Fruit fly (Drosophila melanogaster): ENCODE results near the gene CG4025.

The CG4025 gene

dm6 chrX:2098267-2098666, 21.5 kb downstream of the CG4025 start:
- TF ChIP-seq CG33017 (tag; optimal IDR thresholded peaks at IDR 0.05) (peak; percentile 8), CG7101 (tag; optimal IDR thresholded peaks at IDR 0.05) (no peak), CG14711 (tag; optimal IDR thresholded peaks at IDR 0.05) (peak; percentile 40)

dm6 chrX:2103859-2104258, 27.1 kb downstream of the CG4025 start:
- TF ChIP-seq CG1620 (GFP tag; optimal IDR thresholded peaks at IDR 0.05) (no peak), toe (GFP tag; optimal IDR thresholded peaks at IDR 0.05) (no peak), kay (GFP tag; ENCODE audit: borderline replicate concordance) (no peak), CG12768 (GFP tag; optimal IDR thresholded peaks at IDR 0.05) (no peak), cnc (optimal IDR thresholded peaks at IDR 0.05) (no peak), Hr96 (GFP tag; optimal IDR thresholded peaks at IDR 0.05) (no peak), CG11617 (GFP tag; optimal IDR thresholded peaks at IDR 0.05) (no peak), cic (GFP tag; optimal IDR thresholded peaks at IDR 0.05) (no peak), CG33017 (tag; optimal IDR thresholded peaks at IDR 0.05) (no peak), ovo (GFP tag; optimal IDR thresholded peaks at IDR 0.05) (no peak), CG5204 (GFP tag; optimal IDR thresholded peaks at IDR 0.05) (no peak), Crg-1 (GFP tag; optimal IDR thresholded peaks at IDR 0.05) (no peak), pad (GFP tag; optimal IDR thresholded peaks at IDR 0.05) (no peak), tj (GFP tag; optimal IDR thresholded peaks at IDR 0.05) (no peak), CG7045 (GFP tag; optimal IDR thresholded peaks at IDR 0.05) (no peak), Mnt (GFP tag; optimal IDR thresholded peaks at IDR 0.05) (no peak)

dm6 chrX:2104365-2104764, 27.6 kb downstream of the CG4025 start:
- TF ChIP-seq CG11617 (GFP tag; optimal IDR thresholded peaks at IDR 0.05) = no peak
- no peak for TF ChIP-seq Crg-1 (GFP tag; optimal IDR thresholded peaks at IDR 0.05)
- TF ChIP-seq CG1620 (GFP tag; optimal IDR thresholded peaks at IDR 0.05) = no peak
- no peak for TF ChIP-seq toe (GFP tag; optimal IDR thresholded peaks at IDR 0.05)
- no peak for TF ChIP-seq CG33017 (tag; optimal IDR thresholded peaks at IDR 0.05)

dm6 chrX:2106367-2106766, 29.6 kb downstream of the CG4025 start:
- TF ChIP-seq CG33017 (tag; optimal IDR thresholded peaks at IDR 0.05) = no peak
- TF ChIP-seq Hr96 (GFP tag; optimal IDR thresholded peaks at IDR 0.05) = no peak
- TF ChIP-seq kay (GFP tag; ENCODE audit: borderline replicate concordance) = no peak
- TF ChIP-seq Mnt (GFP tag; optimal IDR thresholded peaks at IDR 0.05) = no peak
- no peak for TF ChIP-seq Crg-1 (GFP tag; optimal IDR thresholded peaks at IDR 0.05)
- TF ChIP-seq CG14711 (tag; optimal IDR thresholded peaks at IDR 0.05) = no peak
- no peak for TF ChIP-seq pad (GFP tag; optimal IDR thresholded peaks at IDR 0.05)
- TF ChIP-seq ovo (GFP tag; optimal IDR thresholded peaks at IDR 0.05) = no peak
- no peak for TF ChIP-seq cic (GFP tag; optimal IDR thresholded peaks at IDR 0.05)
- no peak for TF ChIP-seq CG7101 (tag; optimal IDR thresholded peaks at IDR 0.05)
- no peak for TF ChIP-seq CG1620 (GFP tag; optimal IDR thresholded peaks at IDR 0.05)

- TF ChIP-seq Mnt (GFP tag; optimal IDR thresholded peaks at IDR 0.05) = peak; percentile 77
- peak; percentile 66 for TF ChIP-seq Clk (GFP tag; optimal IDR thresholded peaks at IDR 0.05)
- TF ChIP-seq CG5204 (GFP tag; optimal IDR thresholded peaks at IDR 0.05) = peak; percentile 66
- peak; percentile 74 for TF ChIP-seq pad (GFP tag; optimal IDR thresholded peaks at IDR 0.05)
- TF ChIP-seq toe (GFP tag; optimal IDR thresholded peaks at IDR 0.05) = peak; percentile 72
- peak; percentile 87 for TF ChIP-seq CG33017 (tag; optimal IDR thresholded peaks at IDR 0.05)
- TF ChIP-seq cnc (optimal IDR thresholded peaks at IDR 0.05) = no peak
- TF ChIP-seq CG14711 (tag; optimal IDR thresholded peaks at IDR 0.05) = peak; percentile 87
- TF ChIP-seq CG12768 (GFP tag; optimal IDR thresholded peaks at IDR 0.05) = peak; percentile 86
- peak; percentile 85 for TF ChIP-seq ovo (GFP tag; optimal IDR thresholded peaks at IDR 0.05)
- peak; percentile 89 for TF ChIP-seq Hr96 (GFP tag; optimal IDR thresholded peaks at IDR 0.05)
- TF ChIP-seq CG7101 (tag; optimal IDR thresholded peaks at IDR 0.05) = peak; percentile 95
- TF ChIP-seq CG7045 (GFP tag; optimal IDR thresholded peaks at IDR 0.05) = peak; percentile 79
- peak; percentile 72 for TF ChIP-seq Crg-1 (GFP tag; optimal IDR thresholded peaks at IDR 0.05)
- peak; percentile 80 for TF ChIP-seq CG1620 (GFP tag; optimal IDR thresholded peaks at IDR 0.05)
- TF ChIP-seq CG11617 (GFP tag; optimal IDR thresholded peaks at IDR 0.05) = peak; percentile 89
- peak; percentile 93 for TF ChIP-seq cic (GFP tag; optimal IDR thresholded peaks at IDR 0.05)
- peak; percentile 68 for TF ChIP-seq tj (GFP tag; optimal IDR thresholded peaks at IDR 0.05)
- TF ChIP-seq kay (GFP tag; ENCODE audit: borderline replicate concordance) = no peak
- peak; percentile 94 for TF ChIP-seq bab1 (GFP tag; optimal IDR thresholded peaks at IDR 0.05)
These were observed 31.1 kb downstream of the CG4025 start for dm6 chrX:2107782-2108409.

- TF ChIP-seq CG33017 (tag; optimal IDR thresholded peaks at IDR 0.05) (peak; percentile 47), Clk (GFP tag; optimal IDR thresholded peaks at IDR 0.05) (no peak), CG12768 (GFP tag; optimal IDR thresholded peaks at IDR 0.05) (peak; percentile 62), kay (GFP tag; ENCODE audit: borderline replicate concordance) (peak; percentile 54), CG5204 (GFP tag; optimal IDR thresholded peaks at IDR 0.05) (no peak), CG7045 (GFP tag; optimal IDR thresholded peaks at IDR 0.05) (peak; percentile 64), Crg-1 (GFP tag; optimal IDR thresholded peaks at IDR 0.05) (no peak), bab1 (GFP tag; optimal IDR thresholded peaks at IDR 0.05) (peak; percentile 32), pad (GFP tag; optimal IDR thresholded peaks at IDR 0.05) (peak; percentile 16), CG11617 (GFP tag; optimal IDR thresholded peaks at IDR 0.05) (no peak), CG14711 (tag; optimal IDR thresholded peaks at IDR 0.05) (peak; percentile 71), CG7101 (tag; optimal IDR thresholded peaks at IDR 0.05) (peak; percentile 74)
These were observed 31.9 kb downstream of the CG4025 start for dm6 chrX:2108639-2109038.

- TF ChIP-seq CG1620 (GFP tag; optimal IDR thresholded peaks at IDR 0.05) = no peak
- TF ChIP-seq CG12768 (GFP tag; optimal IDR thresholded peaks at IDR 0.05) = no peak
- TF ChIP-seq ovo (GFP tag; optimal IDR thresholded peaks at IDR 0.05) = no peak
- no peak for TF ChIP-seq CG7101 (tag; optimal IDR thresholded peaks at IDR 0.05)
These were observed 35.9 kb downstream of the CG4025 start for dm6 chrX:2112660-2113059.
